Fruit fly (Drosophila melanogaster) whole organism, embryonic: ENCODE data around the gene Spc105R.

Experiments
- CG10565 ChIP-seq: fragments of 200-800 bp; sonication (Bioruptor generic); optimal IDR thresholded peaks from 3 replicates; lab custom pipeline; 2016; ENCODE audit warnings: missing biosample characterization, mild to moderate bottlenecking, missing genetic modification characterization
- CG10979 ChIP-seq: fragments of 200-800 bp; sonication (Bioruptor generic); optimal IDR thresholded peaks from 2 replicates; lab custom pipeline; 2018; ENCODE audit warnings: missing biosample characterization, mild to moderate bottlenecking, missing genetic modification characterization, moderate library complexity
- CG12155 ChIP-seq: fragments of 200-800 bp; sonication (Bioruptor generic); optimal IDR thresholded peaks from 3 replicates; lab custom pipeline; 2016; ENCODE audit warnings: missing biosample characterization, missing genetic modification characterization
- CG12219 ChIP-seq: fragments of 200-800 bp; sonication (Bioruptor generic); optimal IDR thresholded peaks from 3 replicates; lab custom pipeline; 2018; ENCODE audit warnings: missing biosample characterization, mild to moderate bottlenecking, missing genetic modification characterization
- CG12236 ChIP-seq: fragments of 200-800 bp; sonication (Bioruptor generic); optimal IDR thresholded peaks from 2 replicates; lab custom pipeline; 2016; ENCODE audit warnings: missing biosample characterization, missing genetic modification characterization
- CG1233 ChIP-seq: fragments of 200-800 bp; sonication (Bioruptor generic); optimal IDR thresholded peaks from 4 replicates; lab custom pipeline; 2018; ENCODE audit warnings: missing biosample characterization, mild to moderate bottlenecking, missing genetic modification characterization
- CG12659 ChIP-seq: fragments of 200-800 bp; sonication (Bioruptor generic); optimal IDR thresholded peaks from 3 replicates; lab custom pipeline; 2017; ENCODE audit warnings: mild to moderate bottlenecking, missing biosample characterization, missing genetic modification reagents, missing genetic modification characterization
- CG14667 ChIP-seq: fragments of 200-800 bp; sonication (Bioruptor generic); IDR thresholded peaks from 2 replicates; pipeline ENCODE4 v1.3.6; 2022; ENCODE audit warnings: missing biosample characterization, missing genetic modification characterization
- CG14710 ChIP-seq: fragments of 200-800 bp; sonication (Bioruptor generic); optimal IDR thresholded peaks from 3 replicates; lab custom pipeline; 2019; ENCODE audit warnings: missing biosample characterization, mild to moderate bottlenecking, missing genetic modification characterization, moderate library complexity
- CG15696 ChIP-seq: fragments of 200-800 bp; sonication (Bioruptor generic); optimal IDR thresholded peaks from 2 replicates; lab custom pipeline; 2019; ENCODE audit warnings: missing biosample characterization, mild to moderate bottlenecking, missing genetic modification characterization, moderate library complexity
- CG1602 ChIP-seq: fragments of 200-800 bp; sonication (Bioruptor generic); optimal IDR thresholded peaks from 3 replicates; lab custom pipeline; 2016; ENCODE audit warnings: missing biosample characterization, missing genetic modification characterization
- CG1603 ChIP-seq: fragments of 200-800 bp; sonication (Bioruptor generic); optimal IDR thresholded peaks from 2 replicates; lab custom pipeline; 2019; ENCODE audit warnings: missing biosample characterization, mild to moderate bottlenecking, missing genetic modification characterization, moderate library complexity
- CG30020 ChIP-seq: fragments of 200-800 bp; optimal IDR thresholded peaks from 2 replicates; lab custom pipeline; 2019; ENCODE audit warnings: missing biosample characterization, mild to moderate bottlenecking, missing genetic modification characterization, moderate library complexity
- CG3065 ChIP-seq: fragments of 200-800 bp; sonication (Bioruptor generic); optimal IDR thresholded peaks from 2 replicates; lab custom pipeline; 2016; ENCODE audit warnings: missing biosample characterization, missing genetic modification characterization
- CG33557 ChIP-seq: fragments of 200-800 bp; sonication (Bioruptor generic); optimal IDR thresholded peaks from 2 replicates; lab custom pipeline; 2019; ENCODE audit warnings: missing biosample characterization, mild to moderate bottlenecking, missing genetic modification characterization, moderate library complexity
- CG4328 ChIP-seq: fragments of 200-800 bp; sonication (Bioruptor generic); optimal IDR thresholded peaks from 3 replicates; lab custom pipeline; 2017; ENCODE audit warnings: missing biosample characterization, missing genetic modification reagents, missing genetic modification characterization
- CG4854 ChIP-seq: fragments of 200-800 bp; sonication (Bioruptor generic); optimal IDR thresholded peaks from 2 replicates; lab custom pipeline; 2016; ENCODE audit warnings: missing biosample characterization, missing genetic modification characterization, inconsistent platforms
- CG5180 ChIP-seq: fragments of 200-800 bp; sonication (Bioruptor generic); optimal IDR thresholded peaks from 3 replicates; lab custom pipeline; 2017; ENCODE audit warnings: missing biosample characterization, missing genetic modification characterization, mild to moderate bottlenecking, moderate library complexity, missing genetic modification reagents
- CG5245 ChIP-seq: fragments of 200-800 bp; sonication (Bioruptor generic); optimal IDR thresholded peaks from 3 replicates; lab custom pipeline; 2016; ENCODE audit warnings: missing biosample characterization, missing genetic modification characterization
- CG6683 ChIP-seq: fragments of 200-800 bp; sonication (Bioruptor generic); optimal IDR thresholded peaks from 2 replicates; lab custom pipeline; 2017; ENCODE audit warnings: missing biosample characterization, mild to moderate bottlenecking, missing genetic modification characterization, missing genetic modification reagents
- CG6813 ChIP-seq: fragments of 200-800 bp; sonication (Bioruptor generic); optimal IDR thresholded peaks from 2 replicates; lab custom pipeline; 2017; ENCODE audit warnings: missing biosample characterization, missing genetic modification characterization, mild to moderate bottlenecking, moderate library complexity, missing genetic modification reagents
- CG8924 ChIP-seq: fragments of 200-800 bp; optimal IDR thresholded peaks from 3 replicates; lab custom pipeline; 2019; ENCODE audit warnings: missing biosample characterization, mild to moderate bottlenecking, missing genetic modification characterization, moderate library complexity
- CoRest ChIP-seq: fragments of 200-800 bp; sonication (Bioruptor generic); optimal IDR thresholded peaks from 3 replicates; lab custom pipeline; 2018; ENCODE audit warnings: missing biosample characterization, mild to moderate bottlenecking, missing genetic modification characterization, moderate library complexity
- Deaf1 ChIP-seq: fragments of 200-800 bp; optimal IDR thresholded peaks from 3 replicates; lab custom pipeline; 2019; ENCODE audit warnings: missing biosample characterization, mild to moderate bottlenecking, missing genetic modification characterization, moderate library complexity
- Ets97D ChIP-seq: fragments of 200-800 bp; sonication (Bioruptor generic); optimal IDR thresholded peaks from 3 replicates; lab custom pipeline; 2016; ENCODE audit warnings: missing biosample characterization, missing genetic modification characterization
- Fer2 ChIP-seq: fragments of 200-800 bp; sonication (Bioruptor generic); optimal IDR thresholded peaks from 2 replicates; lab custom pipeline; 2018; ENCODE audit warnings: missing biosample characterization, mild to moderate bottlenecking, missing genetic modification characterization, moderate library complexity
- Hmr ChIP-seq: fragments of 200-800 bp; sonication (Bioruptor generic); optimal IDR thresholded peaks from 3 replicates; lab custom pipeline; 2017; ENCODE audit warnings: mild to moderate bottlenecking, missing biosample characterization, missing genetic modification reagents, missing genetic modification characterization
- Hr39 ChIP-seq: fragments of >200 bp; optimal IDR thresholded peaks from 2 replicates; lab custom pipeline; 2017
- Jarid2 ChIP-seq: fragments of 200-800 bp; sonication (Bioruptor generic); optimal IDR thresholded peaks from 3 replicates; lab custom pipeline; 2017; ENCODE audit warnings: mild to moderate bottlenecking, missing biosample characterization, missing genetic modification reagents, missing genetic modification characterization
- Nf-YA ChIP-seq: fragments of 200-800 bp; sonication (Bioruptor generic); IDR thresholded peaks from 2 replicates; pipeline ENCODE4 v1.3.6; 2022; ENCODE audit warnings: missing biosample characterization, missing genetic modification characterization
- Nf-YC ChIP-seq: fragments of 200-800 bp; optimal IDR thresholded peaks from 3 replicates; lab custom pipeline; 2019; ENCODE audit warnings: missing biosample characterization, mild to moderate bottlenecking, missing genetic modification characterization, moderate library complexity
- ac ChIP-seq: fragments of 200-800 bp; sonication (Bioruptor generic); optimal IDR thresholded peaks from 3 replicates; lab custom pipeline; 2017; ENCODE audit warnings: missing biosample characterization, mild to moderate bottlenecking, missing genetic modification characterization
- ato ChIP-seq: fragments of 200-800 bp; sonication (Bioruptor generic); IDR thresholded peaks from 2 replicates; pipeline ENCODE4 v1.3.6; 2022; ENCODE audit warnings: missing biosample characterization, missing genetic modification characterization; ENCODE audit not compliant: partially characterized antibody
- cg ChIP-seq: fragments of 200-800 bp; sonication (Bioruptor generic); optimal IDR thresholded peaks from 3 replicates; lab custom pipeline; 2019; ENCODE audit warnings: missing biosample characterization, mild to moderate bottlenecking, missing genetic modification characterization, moderate library complexity
- chm ChIP-seq: fragments of 200-800 bp; sonication (Bioruptor generic); IDR thresholded peaks from 2 replicates; pipeline ENCODE4 v1.3.6; 2022; ENCODE audit warnings: missing biosample characterization, missing genetic modification characterization
- eve ChIP-seq, 2 experiments: fragments of >200 bp; optimal IDR thresholded peaks; 2 replicates each; lab custom pipeline; 2017; ENCODE audit warnings: missing biosample characterization in 2 of 2, missing genetic modification characterization in 2 of 2
- fd64A ChIP-seq: fragments of 200-800 bp; sonication (Bioruptor generic); optimal IDR thresholded peaks from 3 replicates; lab custom pipeline; 2018; ENCODE audit warnings: missing biosample characterization, mild to moderate bottlenecking, missing genetic modification characterization
- ftz-f1 ChIP-seq: fragments of 200-800 bp; sonication (Bioruptor generic); optimal IDR thresholded peaks from 2 replicates; lab custom pipeline; 2016; ENCODE audit warnings: missing biosample characterization, missing genetic modification characterization
- ham ChIP-seq: fragments of 200-800 bp; sonication (Bioruptor generic); IDR thresholded peaks from 2 replicates; pipeline ENCODE4 v1.3.6; 2022; ENCODE audit warnings: missing biosample characterization, missing genetic modification characterization
- insv ChIP-seq, 2 experiments: fragments of 200-800 bp; sonication (Bioruptor generic); optimal IDR thresholded peaks; 3 replicates each; lab custom pipeline; 2016 to 2018; ENCODE audit warnings: missing biosample characterization in 2 of 2, missing genetic modification characterization in 2 of 2
- nerfin-1 ChIP-seq: fragments of 200-800 bp; sonication (Bioruptor generic); optimal IDR thresholded peaks from 3 replicates; lab custom pipeline; 2019; ENCODE audit warnings: missing biosample characterization, mild to moderate bottlenecking, missing genetic modification characterization, moderate library complexity
- pros ChIP-seq: fragments of 200-800 bp; sonication (Bioruptor generic); optimal IDR thresholded peaks from 3 replicates; lab custom pipeline; 2019; ENCODE audit warnings: missing biosample characterization, mild to moderate bottlenecking, missing genetic modification characterization, moderate library complexity
- sim ChIP-seq: fragments of 200-800 bp; sonication (Bioruptor generic); IDR thresholded peaks from 2 replicates; pipeline ENCODE4 v1.3.6; 2022; ENCODE audit warnings: missing biosample characterization, missing genetic modification characterization
- so ChIP-seq: fragments of 200-800 bp; sonication (Bioruptor generic); IDR thresholded peaks from 3 replicates; pipeline ENCODE4 v1.3.6; 2022; ENCODE audit warnings: missing biosample characterization, missing genetic modification characterization
- trem ChIP-seq: fragments of 200-800 bp; optimal IDR thresholded peaks from 3 replicates; lab custom pipeline; 2019; ENCODE audit warnings: missing biosample characterization, mild to moderate bottlenecking, missing genetic modification characterization, moderate library complexity
- ttk ChIP-seq: fragments of 200-800 bp; sonication (Bioruptor generic); IDR thresholded peaks from 2 replicates; pipeline ENCODE4 v2.1.2; 2022; ENCODE audit warnings: missing biosample characterization, missing genetic modification characterization
- twi ChIP-seq: fragments of 200-800 bp; optimal IDR thresholded peaks from 2 replicates; lab custom pipeline; 2019; ENCODE audit warnings: missing biosample characterization, mild to moderate bottlenecking, missing genetic modification characterization, moderate library complexity
- vfl ChIP-seq: fragments of 200-800 bp; sonication (Bioruptor generic); optimal IDR thresholded peaks from 2 replicates; lab custom pipeline; 2016; ENCODE audit warnings: missing biosample characterization, missing genetic modification characterization
- wek ChIP-seq: fragments of 200-800 bp; sonication (Bioruptor generic); optimal IDR thresholded peaks from 3 replicates; lab custom pipeline; 2018; ENCODE audit warnings: missing biosample characterization, mild to moderate bottlenecking, missing genetic modification characterization, moderate library complexity
- zen ChIP-seq: fragments of 200-800 bp; sonication (Bioruptor generic); optimal IDR thresholded peaks from 3 replicates; lab custom pipeline; 2018; ENCODE audit warnings: missing biosample characterization, mild to moderate bottlenecking, missing genetic modification characterization, moderate library complexity

The Spc105R gene

DNA sequence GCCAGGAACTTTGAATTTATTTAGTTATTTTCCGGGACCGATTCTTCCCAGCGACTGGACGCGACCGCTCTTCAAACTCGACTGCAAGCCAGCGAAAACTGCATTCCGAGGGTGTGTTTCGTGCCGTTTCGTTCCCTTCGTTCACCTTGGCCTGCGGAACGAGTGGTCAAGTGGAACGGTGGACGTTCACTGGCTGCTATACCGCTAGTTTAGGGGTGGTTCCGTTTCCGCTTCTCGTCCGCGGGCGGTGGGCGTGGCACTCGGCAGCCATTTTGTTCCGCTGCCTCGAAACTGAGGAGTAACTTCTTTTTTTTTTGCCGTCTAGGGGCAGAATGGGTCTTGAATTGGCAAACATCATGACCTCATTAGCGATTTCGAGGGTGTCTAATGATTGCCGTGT, 7.5 kb upstream of the Spc105R start, which contains the start of gene Six4 (continued):
- TF ChIP-seq so (GFP tag; lab: Robert Waterston, UW) (peak; percentile 64; the same call in 1 of the 3 replicates), CG1603 (tag; lab: Kevin White, UChicago) (peak; percentile 5), CoRest (tag; lab: Kevin White, UChicago) (peak; percentile 5), vfl (GFP tag; lab: Kevin White, UChicago) (no peak), cg (no peak), Hr39 (no peak), CG14710 (tag; lab: Kevin White, UChicago) (peak; percentile 24), CG4328 (GFP tag; lab: Kevin White, UChicago) (peak; percentile 7), ato (no peak), chm (peak; percentile 62), Ets97D (GFP tag; lab: Kevin White, UChicago) (peak; percentile 83), ac (GFP tag; lab: Kevin White, UChicago) (peak; percentile 34), Hmr (GFP tag; lab: Kevin White, UChicago) (no peak), CG30020 (tag; lab: Kevin White, UChicago) (peak; percentile 8), CG12236 (GFP tag; lab: Kevin White, UChicago) (no peak), CG6683 (GFP tag; lab: Kevin White, UChicago) (no peak), twi (peak; percentile 18), CG8924 (tag; lab: Kevin White, UChicago) (peak; percentile 40), fd64A (GFP tag; lab: Kevin White, UChicago) (peak; percentile 43), CG15696 (tag; lab: Kevin White, UChicago) (peak; percentile 28), CG12659 (GFP tag; lab: Kevin White, UChicago) (no peak), Deaf1 (no peak), CG1602 (GFP tag; lab: Kevin White, UChicago) (no peak), zen (tag; lab: Kevin White, UChicago) (peak; percentile 28), CG10979 (tag; lab: Kevin White, UChicago) (peak; percentile 13), insv (GFP tag; optimal IDR thresholded peaks at IDR 0.05; lab: Kevin White, UChicago) (peak in 1 of 2 experiments; percentile 21), sim (0 out of 2 replicates have a peak, but pooled peaks have one; percentile 44), CG12219 (GFP tag; lab: Kevin White, UChicago) (peak; percentile 15), CG1233 (GFP tag; lab: Kevin White, UChicago) (peak; percentile 20), Nf-YA (GFP tag; lab: Robert Waterston, UW) (0 out of 2 replicates have a peak, but pooled peaks have one; percentile 44), CG10565 (no peak), Nf-YC (peak; percentile 94), eve (GFP tag; optimal IDR thresholded peaks at IDR 0.05; lab: Kevin White, UChicago) (no peak), CG5180 (GFP tag; lab: Kevin White, UChicago) (no peak), pros (GFP tag; lab: Kevin White, UChicago) (peak; percentile 26), CG14667 (GFP tag; lab: Robert Waterston, UW) (no peak), ttk (GFP tag; lab: Robert Waterston, UW) (0 out of 2 replicates have a peak, but pooled peaks have one; percentile 50), trem (tag; lab: Kevin White, UChicago) (peak; percentile 18), CG3065 (GFP tag; lab: Kevin White, UChicago) (peak; percentile 97), Fer2 (tag; lab: Kevin White, UChicago) (no peak), CG6813 (GFP tag; lab: Kevin White, UChicago) (peak; percentile 49), nerfin-1 (peak; percentile 82), CG12155 (no peak), CG4854 (GFP tag; lab: Kevin White, UChicago) (no peak), Jarid2 (GFP tag; lab: Kevin White, UChicago) (peak; percentile 74), ham (no peak), CG33557 (peak; percentile 63), wek (peak; percentile 53), CG5245 (GFP tag; lab: Kevin White, UChicago) (no peak), ftz-f1 (no peak)
